Worm (Caenorhabditis elegans): ENCODE results near the gene clec-175.

The clec-175 gene

ce11 chrIV:4422029-4422428, at the start of gene clec-175:
Gene clec-175, plus strand, starts transcription at chrIV:4422329.
- TF ChIP-seq skn-1 (tag; optimal IDR thresholded peaks at IDR 0.05) (no peak), lin-39 (tag; optimal IDR thresholded peaks at IDR 0.05) (no peak), fkh-2 (tag; optimal IDR thresholded peaks at IDR 0.05) (no peak), nhr-76 (tag; optimal IDR thresholded peaks at IDR 0.05) (no peak), elt-3 (tag; optimal IDR thresholded peaks at IDR 0.05) (no peak), elt-2 (tag; optimal IDR thresholded peaks at IDR 0.05) (no peak), nhr-11 (tag; optimal IDR thresholded peaks at IDR 0.05) (no peak), fkh-10 (GFP tag; optimal IDR thresholded peaks at IDR 0.05) (no peak), lin-15B (tag; optimal IDR thresholded peaks at IDR 0.05) (no peak), nhr-67 (tag; optimal IDR thresholded peaks at IDR 0.05) (no peak), mdl-1 (tag; optimal IDR thresholded peaks at IDR 0.05) (no peak), nhr-77 (tag; optimal IDR thresholded peaks at IDR 0.05) (no peak), fos-1 (tag; optimal IDR thresholded peaks at IDR 0.05) (no peak), unc-62 (GFP tag; optimal IDR thresholded peaks at IDR 0.05) (no peak), tbx-2 (tag; optimal IDR thresholded peaks at IDR 0.05) (no peak), eor-1 (tag; optimal IDR thresholded peaks at IDR 0.05) (no peak), ceh-16 (tag; optimal IDR thresholded peaks at IDR 0.05) (no peak)

ce11 chrIV:4386351-4386750, 35.8 kb upstream of the clec-175 start, which contains the start of gene tald-1:
Gene tald-1, plus strand, starts transcription at chrIV:4386651.
- no peak for TF ChIP-seq nhr-25 (tag; optimal IDR thresholded peaks at IDR 0.05)
- TF ChIP-seq ztf-4 (tag; optimal IDR thresholded peaks at IDR 0.05) = no peak
- TF ChIP-seq elt-2 (tag; optimal IDR thresholded peaks at IDR 0.05) = peak; percentile 70
- peak; percentile 24 for TF ChIP-seq ceh-28 (tag; optimal IDR thresholded peaks at IDR 0.05)

DNA sequence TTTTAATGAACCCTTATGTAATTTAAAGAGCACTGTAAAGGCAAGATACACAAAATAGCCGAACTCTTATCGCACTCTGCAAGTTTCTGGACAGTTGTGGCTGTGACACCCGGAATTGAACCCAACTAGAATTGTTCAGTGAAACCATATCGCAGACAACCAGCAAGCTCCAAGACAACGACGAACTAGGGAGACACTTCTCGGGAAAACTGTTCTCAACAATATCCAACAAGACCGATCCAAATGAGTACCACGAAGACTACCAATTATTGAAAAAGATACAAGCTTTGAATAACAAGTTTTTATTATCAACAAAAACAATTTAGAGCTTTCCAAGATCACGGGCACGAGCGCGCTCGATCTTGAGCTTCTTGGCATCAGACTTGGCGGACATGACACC, 33.3 kb upstream of the clec-175 start:
- TF ChIP-seq elt-2 (tag; optimal IDR thresholded peaks at IDR 0.05) = peak; percentile 4

DNA sequence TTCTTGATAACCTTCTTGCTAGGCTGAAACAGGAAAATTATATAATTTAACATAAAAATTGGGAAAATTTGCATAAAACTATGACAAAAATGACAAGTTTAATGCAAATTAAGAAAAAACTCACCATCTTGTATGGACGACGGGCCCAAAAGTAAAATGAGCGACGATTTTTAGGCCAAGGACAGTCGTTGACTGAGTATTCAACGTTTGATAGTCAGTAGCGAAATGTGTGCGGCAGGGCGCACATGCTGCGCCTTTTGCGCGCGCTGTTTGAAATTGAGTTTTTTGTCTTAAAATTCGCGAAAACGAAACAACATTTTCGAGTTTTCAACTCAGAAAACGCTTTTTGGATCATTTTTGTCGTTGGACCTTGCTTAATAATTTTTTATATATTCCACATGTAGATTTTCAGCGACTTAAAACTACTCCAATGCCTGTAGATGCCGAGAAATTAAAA, 31.7 kb upstream of the clec-175 start, which contains the start of the genes rpl-7A and set-21:
TSS of gene rpl-7A (minus strand) at position 153 of the 457 bp plus-strand sequence.
TSS of gene set-21 (plus strand) at position 407 of the 457 bp plus-strand sequence.
- TF ChIP-seq mdl-1 (tag; optimal IDR thresholded peaks at IDR 0.05) (no peak), elt-3 (tag; optimal IDR thresholded peaks at IDR 0.05) (peak; percentile 13 to 87 (median 16)), unc-39 (tag; optimal IDR thresholded peaks at IDR 0.05) (no peak), jun-1 (tag; optimal IDR thresholded peaks at IDR 0.05) (peak; percentile 79), nhr-12 (tag; optimal IDR thresholded peaks at IDR 0.05) (no peak), mml-1 (tag; optimal IDR thresholded peaks at IDR 0.05) (no peak), nhr-11 (tag; optimal IDR thresholded peaks at IDR 0.05) (peak; percentile 82), sea-2 (GFP tag; optimal IDR thresholded peaks at IDR 0.05) (no peak), ceh-82 (tag; optimal IDR thresholded peaks at IDR 0.05) (peak; percentile 77), ceh-16 (tag; optimal IDR thresholded peaks at IDR 0.05) (no peak), lin-15B (tag; optimal IDR thresholded peaks at IDR 0.05) (peak; percentile 96), skn-1 (tag; optimal IDR thresholded peaks at IDR 0.05) (peak; percentile 65), lsy-12 (tag; optimal IDR thresholded peaks at IDR 0.05) (peak; percentile 97), R02D3.7 (tag; optimal IDR thresholded peaks at IDR 0.05) (peak; percentile 92), nhr-237 (tag; optimal IDR thresholded peaks at IDR 0.05) (no peak), nhr-76 (tag; optimal IDR thresholded peaks at IDR 0.05) (no peak), ztf-4 (tag; optimal IDR thresholded peaks at IDR 0.05) (no peak), fkh-10 (GFP tag; optimal IDR thresholded peaks at IDR 0.05) (no peak), unc-62 (GFP tag; optimal IDR thresholded peaks at IDR 0.05) (peak; percentile 36), eor-1 (tag; optimal IDR thresholded peaks at IDR 0.05) (no peak), pha-4 (tag; optimal IDR thresholded peaks at IDR 0.05) (peak; percentile 91), pqm-1 (tag; optimal IDR thresholded peaks at IDR 0.05) (peak; percentile 45), ceh-9 (tag; optimal IDR thresholded peaks at IDR 0.05) (no peak), nfya-1 (tag; optimal IDR thresholded peaks at IDR 0.05; ENCODE audit: insufficient read depth) (peak; percentile 89), ceh-28 (tag; optimal IDR thresholded peaks at IDR 0.05) (peak; percentile 64), elt-1 (tag; optimal IDR thresholded peaks at IDR 0.05) (peak; percentile 4), aly-2 (tag; optimal IDR thresholded peaks at IDR 0.05) (no peak), lin-39 (tag; optimal IDR thresholded peaks at IDR 0.05) (peak; percentile 75), egl-27 (tag; optimal IDR thresholded peaks at IDR 0.05) (no peak), fkh-2 (tag; optimal IDR thresholded peaks at IDR 0.05) (no peak), nhr-25 (tag; optimal IDR thresholded peaks at IDR 0.05) (peak; percentile 98), ama-1 (optimal IDR thresholded peaks at IDR 0.05) (no peak), daf-12 (tag; optimal IDR thresholded peaks at IDR 0.05) (no peak), tbx-2 (tag; optimal IDR thresholded peaks at IDR 0.05) (peak; percentile 92), nhr-67 (tag; optimal IDR thresholded peaks at IDR 0.05) (no peak), nhr-28 (tag; optimal IDR thresholded peaks at IDR 0.05) (peak; percentile 39), hmg-11 (tag; optimal IDR thresholded peaks at IDR 0.05) (peak; percentile 89), nhr-77 (tag; optimal IDR thresholded peaks at IDR 0.05) (peak; percentile 79), ZK546.5 (tag; optimal IDR thresholded peaks at IDR 0.05) (peak; percentile 40), snpc-4 (tag; optimal IDR thresholded peaks at IDR 0.05) (peak; percentile 86), ztf-11 (tag; optimal IDR thresholded peaks at IDR 0.05) (no peak), zag-1 (tag; optimal IDR thresholded peaks at IDR 0.05) (peak; percentile 24), nhr-43 (tag; optimal IDR thresholded peaks at IDR 0.05; ENCODE audit: poor library complexity, severe bottlenecking) (peak; percentile 98), fos-1 (tag; optimal IDR thresholded peaks at IDR 0.05) (peak; percentile 39)
